Fruit fly (Drosophila melanogaster): ENCODE data around the gene CG3081.
A peak's percentile ranks its signal among the peaks of the same experiment; 100 is the strongest.

The CG3081 gene

DNA sequence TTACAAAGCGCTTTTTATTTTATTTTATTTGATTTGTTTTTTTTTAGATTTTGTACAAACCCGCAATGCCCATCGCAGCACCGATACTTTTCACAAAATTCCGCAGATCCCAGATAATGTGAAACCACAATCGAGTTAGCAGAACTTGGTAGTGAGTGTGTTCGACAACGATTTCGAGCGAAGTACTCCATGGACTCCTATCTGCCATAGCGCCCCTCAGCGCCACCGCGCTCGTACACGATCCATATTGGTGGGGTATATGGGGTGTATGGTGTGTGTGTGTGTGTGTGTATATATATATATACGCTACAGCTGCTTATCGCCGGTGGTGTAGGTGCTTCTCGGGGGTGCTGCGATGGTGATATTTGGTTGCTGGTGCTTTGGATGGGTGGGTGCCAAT lies 31.3 kb downstream of the CG3081 start (continued):
- TF ChIP-seq HmgZ (tag; optimal IDR thresholded peaks at IDR 0.05) (peak; percentile 20), Deaf1 (tag; optimal IDR thresholded peaks at IDR 0.05) (peak; percentile 24), grau (tag; optimal IDR thresholded peaks at IDR 0.05) (no peak), Dbx (GFP tag; IDR thresholded peaks at IDR 0.05) (peak; percentile 40; the same call in 1 of the 3 replicates), mirr (GFP tag; optimal IDR thresholded peaks at IDR 0.05) (peak; percentile 67), sd (tag; optimal IDR thresholded peaks at IDR 0.05) (peak; percentile 88), exex (tag; optimal IDR thresholded peaks at IDR 0.05) (peak; percentile 66), CG3995 (GFP tag; optimal IDR thresholded peaks at IDR 0.05) (no peak), Sry-β (GFP tag; optimal IDR thresholded peaks at IDR 0.05) (no peak), Ssrp (tag; optimal IDR thresholded peaks at IDR 0.05) (no peak), gt (GFP tag; IDR thresholded peaks at IDR 0.05) (no peak), Med (GFP tag) (peak; percentile 40), CG8290 (GFP tag; optimal IDR thresholded peaks at IDR 0.05) (no peak), CG8290 (tag; optimal IDR thresholded peaks at IDR 0.05) (peak in 1 of 2 experiments; percentile 32), HmgD (GFP tag; optimal IDR thresholded peaks at IDR 0.05) (no peak), sens (GFP tag) (peak; percentile 47), CG18476 (GFP tag; optimal IDR thresholded peaks at IDR 0.05) (no peak), H15 (GFP tag; IDR thresholded peaks at IDR 0.05) (no peak), ro (GFP tag; IDR thresholded peaks at IDR 0.05) (no peak), CG8089 (GFP tag; optimal IDR thresholded peaks at IDR 0.05) (no peak), HLHmδ (GFP tag; optimal IDR thresholded peaks at IDR 0.05) (no peak), Hey (tag; optimal IDR thresholded peaks at IDR 0.05) (peak; percentile 55), lab (GFP tag; optimal IDR thresholded peaks at IDR 0.05) (peak; percentile 59), corto (GFP tag; optimal IDR thresholded peaks at IDR 0.05) (peak; percentile 12), CG9932 (GFP tag; IDR thresholded peaks at IDR 0.05) (no peak), CG12769 (tag; optimal IDR thresholded peaks at IDR 0.05) (peak; percentile 19), sug (tag; optimal IDR thresholded peaks at IDR 0.05) (peak; percentile 80), Adf1 (GFP tag; IDR thresholded peaks at IDR 0.05) (peak; percentile 19; the same call in 1 of the 2 replicates), chinmo (GFP tag; IDR thresholded peaks at IDR 0.05; ENCODE audit: partially characterized antibody) (0 out of 4 replicates have a peak, but pooled peaks have one; percentile 9), CG18599 (GFP tag; optimal IDR thresholded peaks at IDR 0.05) (peak; percentile 24)

DNA sequence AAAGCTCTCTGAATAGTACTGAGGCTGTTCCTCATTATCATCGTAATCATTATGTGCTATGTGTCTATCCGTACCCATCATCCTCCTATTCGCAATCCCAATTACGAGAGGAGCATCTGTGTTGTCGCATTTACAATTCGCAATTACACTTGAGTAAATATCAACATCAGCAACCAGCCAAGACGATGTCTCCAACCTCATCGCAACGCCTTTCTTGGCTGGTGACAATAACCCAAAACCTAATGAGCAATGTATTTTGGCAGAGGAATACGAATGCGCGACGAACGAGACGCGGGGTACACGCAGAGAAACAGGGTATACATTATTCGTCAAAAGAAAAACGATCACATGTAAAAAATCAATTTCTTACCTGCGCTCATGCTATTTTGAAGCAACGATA lies 33.3 kb downstream of the CG3081 start:
- TF ChIP-seq Ptx1 (GFP tag; IDR thresholded peaks at IDR 0.05), result 0 out of 2 replicates have a peak, but pooled peaks have one; percentile 5
- TF ChIP-seq Ada2b (GFP tag; IDR thresholded peaks at IDR 0.05), result no peak
- 0 out of 3 replicates have a peak, but pooled peaks have one; percentile 23 for TF ChIP-seq Dbx (GFP tag; IDR thresholded peaks at IDR 0.05)
- TF ChIP-seq sisA (GFP tag; IDR thresholded peaks at IDR 0.05), result no peak
- TF ChIP-seq Med (GFP tag), result peak; percentile 86
- peak; percentile 2 for TF ChIP-seq CG9727 (GFP tag; optimal IDR thresholded peaks at IDR 0.05)
- TF ChIP-seq eve (GFP tag; optimal IDR thresholded peaks at IDR 0.05), result peak in 1 of 2 experiments; percentile 10
- TF ChIP-seq Dref (GFP tag; IDR thresholded peaks at IDR 0.05), result no peak
- peak; percentile 16 for TF ChIP-seq Dip3 (GFP tag; optimal IDR thresholded peaks at IDR 0.05)
- peak; percentile 86 for TF ChIP-seq lab (GFP tag; optimal IDR thresholded peaks at IDR 0.05)
- TF ChIP-seq ash1 (GFP tag; optimal IDR thresholded peaks at IDR 0.05), result peak; percentile 39
- no peak for TF ChIP-seq CG15011 (GFP tag; optimal IDR thresholded peaks at IDR 0.05)
- peak; percentile 5 for TF ChIP-seq CG6683 (GFP tag; optimal IDR thresholded peaks at IDR 0.05)
- TF ChIP-seq CG6765 (GFP tag; optimal IDR thresholded peaks at IDR 0.05), result peak; percentile 39
- TF ChIP-seq CG17359 (tag; optimal IDR thresholded peaks at IDR 0.05), result peak; percentile 52
- TF ChIP-seq CG7556 (GFP tag; optimal IDR thresholded peaks at IDR 0.05), result no peak
- TF ChIP-seq fru (optimal IDR thresholded peaks at IDR 0.05), result no peak
- peak; percentile 34 for TF ChIP-seq NK7.1 (GFP tag; optimal IDR thresholded peaks at IDR 0.05)
- no peak for TF ChIP-seq kni (GFP tag; optimal IDR thresholded peaks at IDR 0.05)
- TF ChIP-seq HmgZ (tag; optimal IDR thresholded peaks at IDR 0.05), result peak; percentile 7
- TF ChIP-seq Atf-2 (GFP tag; optimal IDR thresholded peaks at IDR 0.05), result no peak
- TF ChIP-seq CG8281 (tag; optimal IDR thresholded peaks at IDR 0.05), result no peak
- TF ChIP-seq CG7928 (GFP tag; optimal IDR thresholded peaks at IDR 0.05), result peak; percentile 21
- TF ChIP-seq Dek (tag; optimal IDR thresholded peaks at IDR 0.05), result peak; percentile 24
- TF ChIP-seq Hr78 (GFP tag; optimal IDR thresholded peaks at IDR 0.05), result no peak

Measured in whole organism, embryonic.